Worm (Caenorhabditis elegans) whole organism, mixed stage, embryonic: ENCODE results near the gene mrpl-18.

ENCODE experiments used
- M03D4.4 ChIP-seq: sonication (generic microtip); optimal IDR thresholded peaks from 2 replicates; lab custom pipeline; 2017; ENCODE audit warnings: mild to moderate bottlenecking, missing genetic modification characterization, missing compliant biosample characterization
- bed-3 ChIP-seq: fragments of 200-800 bp; sonication (Bioruptor generic); optimal IDR thresholded peaks from 3 replicates; lab custom pipeline; 2018; ENCODE audit warnings: mild to moderate bottlenecking, missing genetic modification characterization, moderate library complexity, missing compliant biosample characterization
- blmp-1 ChIP-seq: fragments of 150-350 bp; optimal IDR thresholded peaks from 2 replicates; lab custom pipeline; 2014; ENCODE audit warnings: missing biosample characterization, missing genetic modification characterization
- ceh-39 ChIP-seq: fragments of 150-350 bp; optimal IDR thresholded peaks from 2 replicates; lab custom pipeline; 2014; ENCODE audit warnings: missing biosample characterization, missing genetic modification characterization
- ceh-43 ChIP-seq: fragments of 200-800 bp; sonication (Bioruptor generic); optimal IDR thresholded peaks from 2 replicates; lab custom pipeline; 2018; ENCODE audit warnings: mild to moderate bottlenecking, missing genetic modification characterization, moderate library complexity, missing compliant biosample characterization
- ceh-83 ChIP-seq: fragments of 200-800 bp; sonication (Bioruptor generic); optimal IDR thresholded peaks from 2 replicates; lab custom pipeline; 2018; ENCODE audit warnings: mild to moderate bottlenecking, missing genetic modification characterization, missing compliant biosample characterization
- ces-1 ChIP-seq: fragments of 150-350 bp; optimal IDR thresholded peaks from 2 replicates; lab custom pipeline; 2014; ENCODE audit warnings: missing biosample characterization, missing genetic modification reagents, missing genetic modification characterization
- cnd-1 ChIP-seq: fragments of 200-800 bp; sonication (Bioruptor generic); optimal IDR thresholded peaks from 2 replicates; lab custom pipeline; 2018; ENCODE audit warnings: mild to moderate bottlenecking, missing genetic modification characterization, missing compliant biosample characterization
- drap-1 ChIP-seq: fragments of 200-800 bp; sonication (Bioruptor generic); optimal IDR thresholded peaks from 3 replicates; lab custom pipeline; 2018; ENCODE audit warnings: mild to moderate bottlenecking, missing genetic modification characterization, missing compliant biosample characterization
- elt-3 ChIP-seq: fragments of 150-350 bp; optimal IDR thresholded peaks from 2 replicates; lab custom pipeline; 2014; ENCODE audit warnings: missing biosample characterization, missing genetic modification characterization
- flh-1 ChIP-seq: fragments of 200-800 bp; sonication (Bioruptor generic); optimal IDR thresholded peaks from 2 replicates; lab custom pipeline; 2018; ENCODE audit warnings: mild to moderate bottlenecking, missing genetic modification characterization, moderate library complexity, missing compliant biosample characterization
- ham-2 ChIP-seq: fragments of 200-800 bp; sonication (Bioruptor generic); optimal IDR thresholded peaks from 2 replicates; lab custom pipeline; 2018; ENCODE audit warnings: mild to moderate bottlenecking, missing genetic modification characterization, missing compliant biosample characterization
- hlh-1 ChIP-seq: fragments of 150-350 bp; optimal IDR thresholded peaks from 2 replicates; lab custom pipeline; 2014; ENCODE audit warnings: missing biosample characterization, missing genetic modification reagents, missing genetic modification characterization
- lin-13 ChIP-seq: fragments of 150-350 bp; optimal IDR thresholded peaks from 2 replicates; lab custom pipeline; 2014; ENCODE audit warnings: missing biosample characterization, missing genetic modification characterization
- lin-32 ChIP-seq: fragments of 200-800 bp; sonication (Bioruptor generic); optimal IDR thresholded peaks from 2 replicates; lab custom pipeline; 2018; ENCODE audit warnings: mild to moderate bottlenecking, missing genetic modification characterization, missing compliant biosample characterization
- lsy-2 ChIP-seq: fragments of 150-350 bp; optimal IDR thresholded peaks from 2 replicates; lab custom pipeline; 2014; ENCODE audit warnings: missing biosample characterization, missing genetic modification characterization
- mab-5 ChIP-seq: fragments of 150-350 bp; optimal IDR thresholded peaks from 2 replicates; lab custom pipeline; 2014; ENCODE audit warnings: missing biosample characterization, missing genetic modification characterization
- mep-1 ChIP-seq: fragments of 150-350 bp; optimal IDR thresholded peaks from 2 replicates; lab custom pipeline; 2017; ENCODE audit warnings: missing biosample characterization, missing genetic modification reagents, missing genetic modification characterization, inconsistent platforms
- mls-2 ChIP-seq: sonication (generic microtip); optimal IDR thresholded peaks from 2 replicates; lab custom pipeline; 2016; ENCODE audit warnings: mild to moderate bottlenecking, missing genetic modification characterization, moderate library complexity, missing compliant biosample characterization
- nhr-12 ChIP-seq: fragments of 150-350 bp; optimal IDR thresholded peaks from 2 replicates; lab custom pipeline; 2014; ENCODE audit warnings: missing biosample characterization, missing genetic modification characterization
- nhr-2 ChIP-seq: fragments of 150-350 bp; optimal IDR thresholded peaks from 2 replicates; lab custom pipeline; 2014; ENCODE audit warnings: missing biosample characterization, missing genetic modification characterization
- nhr-237 ChIP-seq: fragments of 150-350 bp; optimal IDR thresholded peaks from 2 replicates; lab custom pipeline; 2014; ENCODE audit warnings: missing biosample characterization, missing genetic modification characterization
- nhr-28 ChIP-seq: fragments of 150-350 bp; optimal IDR thresholded peaks from 2 replicates; lab custom pipeline; 2014; ENCODE audit warnings: missing biosample characterization, missing genetic modification characterization
- nhr-76 ChIP-seq: sonication (generic microtip); optimal IDR thresholded peaks from 2 replicates; lab custom pipeline; 2017; ENCODE audit warnings: missing biosample characterization, missing genetic modification characterization
- pha-4 ChIP-seq: fragments of 150-350 bp; optimal IDR thresholded peaks from 2 replicates; lab custom pipeline; 2018; ENCODE audit warnings: missing biosample characterization, missing genetic modification reagents, missing genetic modification characterization
- snpc-4 ChIP-seq: fragments of 150-350 bp; optimal IDR thresholded peaks from 2 replicates; lab custom pipeline; 2014; ENCODE audit warnings: missing biosample characterization, missing genetic modification characterization
- tbx-8 ChIP-seq: fragments of 200-800 bp; sonication (Bioruptor generic); optimal IDR thresholded peaks from 2 replicates; lab custom pipeline; 2018; ENCODE audit warnings: mild to moderate bottlenecking, missing genetic modification characterization, moderate library complexity, missing compliant biosample characterization
- unc-120 ChIP-seq: sonication (generic microtip); optimal IDR thresholded peaks from 2 replicates; lab custom pipeline; 2017; ENCODE audit warnings: missing genetic modification characterization, missing compliant biosample characterization; ENCODE audit not compliant: poor library complexity, severe bottlenecking
- unc-39 ChIP-seq: fragments of 150-350 bp; optimal IDR thresholded peaks from 2 replicates; lab custom pipeline; 2014; ENCODE audit warnings: missing biosample characterization, missing genetic modification characterization
- unc-62 ChIP-seq: fragments of 150-350 bp; optimal IDR thresholded peaks from 2 replicates; lab custom pipeline; 2014; ENCODE audit warnings: missing biosample characterization, missing genetic modification reagents, missing genetic modification characterization
- zip-8 ChIP-seq: fragments of 150-350 bp; optimal IDR thresholded peaks from 2 replicates; lab custom pipeline; 2014; ENCODE audit warnings: missing biosample characterization, missing genetic modification characterization
- ztf-11 ChIP-seq: fragments of 150-350 bp; optimal IDR thresholded peaks from 2 replicates; lab custom pipeline; 2014; ENCODE audit warnings: missing biosample characterization, missing genetic modification characterization

The mrpl-18 gene

ce11 chrIII:8164771-8165170 lies 20.0 kb downstream of the mrpl-18 start:
- TF ChIP-seq zip-8 (no peak), ceh-83 (GFP tag; lab: Kevin White, UChicago) (no peak), nhr-12 (tag; lab: Kevin White, UChicago) (no peak), nhr-2 (tag; lab: Kevin White, UChicago) (no peak), pha-4 (tag; lab: Kevin White, UChicago) (no peak), lsy-2 (tag; lab: Kevin White, UChicago) (no peak), mab-5 (tag; lab: Kevin White, UChicago) (no peak), unc-39 (tag; lab: Kevin White, UChicago) (no peak), ceh-43 (GFP tag; lab: Kevin White, UChicago) (no peak), ztf-11 (tag; lab: Kevin White, UChicago) (no peak), snpc-4 (tag; lab: Kevin White, UChicago) (no peak), ceh-39 (no peak), nhr-237 (tag; lab: Kevin White, UChicago) (no peak), drap-1 (GFP tag; lab: Kevin White, UChicago) (no peak), lin-32 (GFP tag; lab: Kevin White, UChicago) (no peak), nhr-28 (no peak), mep-1 (tag; lab: Kevin White, UChicago) (no peak), ham-2 (GFP tag; lab: Kevin White, UChicago) (no peak), unc-120 (tag; lab: Kevin White, UChicago) (no peak), mls-2 (no peak)

ce11 chrIII:8172609-8173133 lies 27.9 kb downstream of the mrpl-18 start:
- TF ChIP-seq lin-13 (tag; lab: Kevin White, UChicago) (no peak), hlh-1 (tag; lab: Kevin White, UChicago) (peak; percentile 50)

- TF ChIP-seq unc-39 (tag; lab: Kevin White, UChicago), result no peak
- TF ChIP-seq flh-1 (GFP tag; lab: Kevin White, UChicago), result no peak
- TF ChIP-seq M03D4.4 (tag; lab: Kevin White, UChicago), result no peak
- TF ChIP-seq zip-8, result no peak
These were observed 30.4 kb downstream of the mrpl-18 start for ce11 chrIII:8175263-8175662.

- TF ChIP-seq mls-2 (no peak), cnd-1 (tag; lab: Kevin White, UChicago) (no peak), flh-1 (GFP tag; lab: Kevin White, UChicago) (no peak), ces-1 (GFP tag; lab: Kevin White, UChicago) (no peak), zip-8 (no peak), nhr-237 (tag; lab: Kevin White, UChicago) (no peak), lin-32 (GFP tag; lab: Kevin White, UChicago) (no peak), nhr-76 (no peak), pha-4 (tag; lab: Kevin White, UChicago) (no peak), lin-13 (tag; lab: Kevin White, UChicago) (no peak), blmp-1 (no peak), drap-1 (GFP tag; lab: Kevin White, UChicago) (no peak), tbx-8 (GFP tag; lab: Kevin White, UChicago) (no peak), unc-120 (tag; lab: Kevin White, UChicago) (no peak), ceh-43 (GFP tag; lab: Kevin White, UChicago) (no peak)
These were observed 31.4 kb downstream of the mrpl-18 start, which contains the start of gene C50C3.12 for ce11 chrIII:8176265-8176664. Gene C50C3.12 (plus strand): TSS chrIII:8176565.

- TF ChIP-seq snpc-4 (tag; lab: Kevin White, UChicago) (no peak), elt-3 (tag; lab: Kevin White, UChicago) (no peak)
These were observed 34.1 kb downstream of the mrpl-18 start, which contains the start of gene C50C3.5 for ce11 chrIII:8178924-8179323. Gene C50C3.5 (plus strand): TSS chrIII:8179224.

- no peak for TF ChIP-seq mls-2
- TF ChIP-seq unc-62 (GFP tag; lab: Kevin White, UChicago), result no peak
- no peak for TF ChIP-seq zip-8
- no peak for TF ChIP-seq nhr-76
- TF ChIP-seq bed-3 (GFP tag; lab: Kevin White, UChicago), result no peak
- no peak for TF ChIP-seq ceh-39
- no peak for TF ChIP-seq mab-5 (tag; lab: Kevin White, UChicago)
- no peak for TF ChIP-seq nhr-237 (tag; lab: Kevin White, UChicago)
- no peak for TF ChIP-seq lin-13 (tag; lab: Kevin White, UChicago)
These were observed 36.8 kb downstream of the mrpl-18 start, which contains the start of gene spc-2 for ce11 chrIII:8181581-8181980. Gene spc-2 (plus strand): TSS chrIII:8181881.
